Worm (Caenorhabditis elegans): Measurements from ENCODE around the gene col-73.
"Not testable (repeated sequence)": the region's sequence is repeated elsewhere in the genome, so short reads cannot be mapped to it uniquely, and the experiment has no call there.

col-73 gene

ce11 chrII:4903696-4904095 is 30.8 kb upstream of the col-73 start, which contains the start of gene sgt-1:
TSS of gene sgt-1 (minus strand) at chrII:4903796.
- TF ChIP-seq dmd-4, F13H6.1, nhr-23 (tag; optimal IDR thresholded peaks at IDR 0.05): not testable (repeated sequence)

ce11 chrII:4902035-4902434 is 29.1 kb upstream of the col-73 start, which contains the start of gene R05F9.9:
TSS of gene R05F9.9 (minus strand) at chrII:4902100.
- no peak for TF ChIP-seq lin-39 (tag; optimal IDR thresholded peaks at IDR 0.05)
- no peak for TF ChIP-seq unc-62 (GFP tag; optimal IDR thresholded peaks at IDR 0.05)
- no peak for TF ChIP-seq alr-1 (tag; optimal IDR thresholded peaks at IDR 0.05)
- no peak for TF ChIP-seq ztf-11 (tag; optimal IDR thresholded peaks at IDR 0.05)
- TF ChIP-seq ceh-82 (tag; optimal IDR thresholded peaks at IDR 0.05): no peak
- no peak for TF ChIP-seq egl-27 (tag; optimal IDR thresholded peaks at IDR 0.05)
- TF ChIP-seq crh-2 (tag; optimal IDR thresholded peaks at IDR 0.05): peak; percentile 72
- TF ChIP-seq nhr-23 (tag; optimal IDR thresholded peaks at IDR 0.05): no peak
- TF ChIP-seq lsy-2 (tag; optimal IDR thresholded peaks at IDR 0.05): peak in 1 of 2 experiments; percentile 74
- no peak for TF ChIP-seq nhr-77 (tag; optimal IDR thresholded peaks at IDR 0.05)
- peak; percentile 62 for TF ChIP-seq ama-1 (optimal IDR thresholded peaks at IDR 0.05)
- no peak for TF ChIP-seq sma-3 (GFP tag; optimal IDR thresholded peaks at IDR 0.05)
- no peak for TF ChIP-seq snpc-4 (tag; optimal IDR thresholded peaks at IDR 0.05)
- peak; percentile 82 for TF ChIP-seq ztf-4 (tag; optimal IDR thresholded peaks at IDR 0.05)
- TF ChIP-seq dmd-4 (tag; optimal IDR thresholded peaks at IDR 0.05): no peak
- TF ChIP-seq blmp-1 (tag; optimal IDR thresholded peaks at IDR 0.05; ENCODE audit: insufficient read depth): no peak
- TF ChIP-seq elt-3 (tag; optimal IDR thresholded peaks at IDR 0.05): no peak
- peak; percentile 2 for TF ChIP-seq nhr-129 (tag; optimal IDR thresholded peaks at IDR 0.05)
- peak; percentile 16 for TF ChIP-seq lin-13 (GFP tag; optimal IDR thresholded peaks at IDR 0.05)
- no peak for TF ChIP-seq nhr-10 (tag; optimal IDR thresholded peaks at IDR 0.05)
- TF ChIP-seq gmeb-1 (tag; optimal IDR thresholded peaks at IDR 0.05): peak; percentile 15
- TF ChIP-seq C34F6.9 (tag; optimal IDR thresholded peaks at IDR 0.05): peak; percentile 67
- peak; percentile 70 for TF ChIP-seq unc-55 (GFP tag; optimal IDR thresholded peaks at IDR 0.05)

DNA sequence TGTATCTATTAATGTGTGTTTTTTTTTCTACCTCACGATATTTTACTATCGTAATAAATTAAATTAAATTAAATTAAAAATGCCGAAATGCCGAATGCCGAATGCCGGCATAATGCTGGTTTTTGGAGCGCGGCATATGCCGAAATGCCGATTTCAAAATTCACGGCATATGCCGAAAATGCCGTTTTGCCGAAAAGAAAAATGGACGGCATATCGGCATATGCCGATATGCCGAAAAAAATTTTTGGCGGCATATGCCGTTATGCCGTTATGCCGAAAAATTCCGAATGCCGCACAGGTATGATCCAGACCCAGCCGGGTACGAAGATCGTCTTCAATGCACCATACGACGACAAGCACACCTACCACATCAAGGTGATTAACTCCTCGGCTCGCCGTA is 25.6 kb upstream of the col-73 start, which contains the start of gene msp-32:
Gene msp-32, plus strand, starts transcription at position 301 of the 400 bp plus-strand sequence.
- TF ChIP-seq lsy-2 (tag; optimal IDR thresholded peaks at IDR 0.05); Y55F3AM.14 (GFP tag; optimal IDR thresholded peaks at IDR 0.05); nhr-21 (tag; optimal IDR thresholded peaks at IDR 0.05): not testable (repeated sequence)

DNA sequence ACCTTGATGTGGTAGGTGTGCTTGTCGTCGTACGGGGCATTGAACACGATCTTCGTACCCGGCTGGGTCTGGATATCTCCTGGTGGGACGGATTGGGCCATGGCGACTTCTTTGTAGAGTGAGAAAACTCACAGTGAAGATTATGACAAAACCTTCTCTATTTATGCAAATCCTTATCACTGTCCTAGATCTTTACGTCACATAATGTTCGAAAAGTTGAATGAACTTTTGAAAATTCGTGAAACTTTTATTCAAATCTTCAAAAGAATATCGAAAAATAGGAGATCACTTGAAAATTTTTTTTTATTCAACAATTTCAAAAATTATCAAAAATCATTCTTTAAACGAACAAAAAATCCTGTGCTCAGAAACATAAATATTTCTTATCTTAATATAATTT is 19.7 kb upstream of the col-73 start, which contains the start of gene msp-33:
Gene msp-33, minus strand, starts transcription at position 101 of the 400 bp plus-strand sequence.
- TF ChIP-seq nhr-23 (tag; optimal IDR thresholded peaks at IDR 0.05) (no peak), ZK546.5 (tag; optimal IDR thresholded peaks at IDR 0.05) (no peak), unc-55 (GFP tag; optimal IDR thresholded peaks at IDR 0.05) (no peak), fos-1 (tag; optimal IDR thresholded peaks at IDR 0.05) (no peak), sma-3 (GFP tag; optimal IDR thresholded peaks at IDR 0.05) (no peak), nhr-237 (tag; optimal IDR thresholded peaks at IDR 0.05) (no peak), R02D3.7 (tag; optimal IDR thresholded peaks at IDR 0.05) (no peak), nhr-25 (tag; optimal IDR thresholded peaks at IDR 0.05) (no peak), zag-1 (tag; optimal IDR thresholded peaks at IDR 0.05) (no peak), nhr-21 (tag; optimal IDR thresholded peaks at IDR 0.05) (no peak), ztf-11 (tag; optimal IDR thresholded peaks at IDR 0.05) (no peak), lin-11 (tag; optimal IDR thresholded peaks at IDR 0.05) (no peak), nhr-11 (tag; optimal IDR thresholded peaks at IDR 0.05) (no peak), snpc-4 (tag; optimal IDR thresholded peaks at IDR 0.05) (no peak), sma-9 (GFP tag; optimal IDR thresholded peaks at IDR 0.05) (no peak), sma-9 (tag; optimal IDR thresholded peaks at IDR 0.05) (no peak), egl-27 (tag; optimal IDR thresholded peaks at IDR 0.05) (no peak), dmd-4 (tag; optimal IDR thresholded peaks at IDR 0.05) (no peak), nhr-12 (tag; optimal IDR thresholded peaks at IDR 0.05) (no peak), blmp-1 (tag; optimal IDR thresholded peaks at IDR 0.05; ENCODE audit: insufficient read depth) (no peak)
